ENCODE assay signal across 6 fruit fly cellular contexts in the genomic region with DNA sequence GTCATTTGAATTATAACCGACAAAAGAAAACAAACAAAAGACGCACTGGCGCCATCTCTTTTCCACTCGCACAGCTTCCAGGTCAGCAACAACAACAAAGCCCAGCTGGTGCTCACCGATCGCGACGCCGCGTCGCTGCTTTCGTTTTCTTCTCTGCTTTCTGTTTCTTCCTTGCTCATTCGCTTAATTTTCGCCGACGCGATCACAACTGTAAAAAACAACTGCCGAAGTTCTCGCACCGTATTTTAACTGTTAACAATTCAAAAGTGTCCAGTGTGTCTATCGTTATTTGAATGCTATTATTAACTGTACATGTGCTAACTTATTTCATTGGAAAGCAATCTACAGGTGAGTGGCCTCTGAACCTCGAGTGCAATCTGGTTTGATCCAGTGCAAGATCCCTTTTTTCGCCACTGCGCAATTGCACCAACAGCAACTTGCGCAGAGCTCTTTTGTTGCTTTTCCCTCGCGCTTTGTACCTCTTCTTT.
TF ChIP-seq lines count a peak whose summit lies in the region.

A gene (plus strand): TSS at position 176 of the 488 bp plus-strand sequence.

- TF ChIP-seq CTCF in whole organism, embryonic (GFP tag; optimal IDR thresholded peaks at IDR 0.05; lab: Kevin White, UChicago) = no peak

TF ChIP-seq in whole organism, 6 proteins besides CTCF, POLR2A, EP300 and RAD21:
- TF ChIP-seq psq (optimal IDR thresholded peaks at IDR 0.05; lab: Kevin White, UChicago) (no peak), pan (optimal IDR thresholded peaks at IDR 0.05; lab: Kevin White, UChicago) (peak; percentile 10)
TF ChIP-seq in whole organism: peak in this region for 1.

TF ChIP-seq in whole organism, adult, 20 proteins besides CTCF, POLR2A, EP300 and RAD21:
- TF ChIP-seq Crg-1 (GFP tag; optimal IDR thresholded peaks at IDR 0.05; lab: Kevin White, UChicago) (no peak), tj (GFP tag; optimal IDR thresholded peaks at IDR 0.05; lab: Kevin White, UChicago) (peak; percentile 84), ovo (GFP tag; optimal IDR thresholded peaks at IDR 0.05; lab: Kevin White, UChicago) (peak; percentile 51), CG12768 (GFP tag; optimal IDR thresholded peaks at IDR 0.05; lab: Kevin White, UChicago) (no peak), CG33017 (tag; optimal IDR thresholded peaks at IDR 0.05; lab: Kevin White, UChicago) (no peak), CG5204 (GFP tag; optimal IDR thresholded peaks at IDR 0.05; lab: Kevin White, UChicago) (no peak), bab1 (GFP tag; optimal IDR thresholded peaks at IDR 0.05; lab: Kevin White, UChicago) (peak; percentile 26)

TF ChIP-seq in whole organism, embryonic, 481 proteins besides CTCF, POLR2A, EP300 and RAD21 (continues in another document):
- peak; percentile 83 for TF ChIP-seq CG10321 (GFP tag; IDR thresholded peaks at IDR 0.05; lab: Robert Waterston, UW)
- no peak for TF ChIP-seq Abd-B (GFP tag; optimal IDR thresholded peaks at IDR 0.05; lab: Kevin White, UChicago)
- TF ChIP-seq CG4360 (GFP tag; IDR thresholded peaks at IDR 0.05; lab: Robert Waterston, UW) = peak; percentile 86
- no peak for TF ChIP-seq CG6791 (GFP tag; IDR thresholded peaks at IDR 0.05; lab: Robert Waterston, UW; ENCODE audit: partially characterized antibody)
- 0 out of 3 replicates have a peak, but pooled peaks have one; percentile 13 for TF ChIP-seq Aef1 (GFP tag; IDR thresholded peaks at IDR 0.05; lab: Robert Waterston, UW)
- TF ChIP-seq h (optimal IDR thresholded peaks at IDR 0.05; lab: Kevin White, UChicago) = no peak
- TF ChIP-seq bsh (GFP tag; optimal IDR thresholded peaks at IDR 0.05; lab: Kevin White, UChicago) = peak in 1 of 2 experiments; percentile 58
- TF ChIP-seq CG8290 (GFP tag; optimal IDR thresholded peaks at IDR 0.05; lab: Kevin White, UChicago) = no peak
- no peak for TF ChIP-seq CG8290 (tag; optimal IDR thresholded peaks at IDR 0.05; lab: Kevin White, UChicago)
- TF ChIP-seq MBD-R2 (GFP tag; IDR thresholded peaks at IDR 0.05; lab: Robert Waterston, UW) = 0 out of 2 replicates have a peak, but pooled peaks have one; percentile 12
- TF ChIP-seq Adf1 (GFP tag; IDR thresholded peaks at IDR 0.05; lab: Robert Waterston, UW) = peak; percentile 83
- TF ChIP-seq nom (GFP tag; optimal IDR thresholded peaks at IDR 0.05; lab: Kevin White, UChicago) = peak; percentile 80
- TF ChIP-seq Myb (GFP tag; optimal IDR thresholded peaks at IDR 0.05; lab: Kevin White, UChicago) = peak; percentile 84
- TF ChIP-seq CG1832 (GFP tag; optimal IDR thresholded peaks at IDR 0.05; lab: Kevin White, UChicago) = peak; percentile 22
- no peak for TF ChIP-seq Nf-YC (tag; optimal IDR thresholded peaks at IDR 0.05; lab: Kevin White, UChicago)
- no peak for TF ChIP-seq mld (GFP tag; IDR thresholded peaks at IDR 0.05; lab: Robert Waterston, UW; ENCODE audit: partially characterized antibody)
- no peak for TF ChIP-seq pzg (GFP tag; optimal IDR thresholded peaks at IDR 0.05; lab: Kevin White, UChicago)

TF ChIP-seq in whole organism, prepupa, 60 proteins besides CTCF, POLR2A, EP300 and RAD21 (continues in another document):
- TF ChIP-seq Lpt (GFP tag; optimal IDR thresholded peaks at IDR 0.05; lab: Kevin White, UChicago) = peak; percentile 4
- peak; percentile 86 for TF ChIP-seq Eip78C (GFP tag; lab: Kevin White, UChicago)
- peak; percentile 88 for TF ChIP-seq Blimp-1 (GFP tag; optimal IDR thresholded peaks at IDR 0.05; lab: Kevin White, UChicago)
- peak; percentile 93 for TF ChIP-seq svp (GFP tag; lab: Kevin White, UChicago)
- TF ChIP-seq CG9139 (GFP tag; optimal IDR thresholded peaks at IDR 0.05; lab: Kevin White, UChicago) = peak; percentile 51
- no peak for TF ChIP-seq CG16779 (tag; optimal IDR thresholded peaks at IDR 0.05; lab: Kevin White, UChicago)
- TF ChIP-seq CG8119 (GFP tag; IDR thresholded peaks at IDR 0.05; lab: Robert Waterston, UW) = peak; percentile 39; the same call in 1 of the 3 replicates
- peak; percentile 56 for TF ChIP-seq Sox14 (GFP tag; optimal IDR thresholded peaks at IDR 0.05; lab: Kevin White, UChicago)
- no peak for TF ChIP-seq acj6 (GFP tag; optimal IDR thresholded peaks at IDR 0.05; lab: Kevin White, UChicago)
- TF ChIP-seq dac (GFP tag; optimal IDR thresholded peaks at IDR 0.05; lab: Kevin White, UChicago) = peak; percentile 21
- no peak for TF ChIP-seq Ets96B (tag; optimal IDR thresholded peaks at IDR 0.05; lab: Kevin White, UChicago)
- TF ChIP-seq spab (GFP tag; optimal IDR thresholded peaks at IDR 0.05; lab: Kevin White, UChicago) = no peak
- TF ChIP-seq topi (GFP tag; optimal IDR thresholded peaks at IDR 0.05; lab: Kevin White, UChicago) = peak; percentile 34
- no peak for TF ChIP-seq Ets21C (GFP tag; optimal IDR thresholded peaks at IDR 0.05; lab: Kevin White, UChicago)
- TF ChIP-seq cyc (GFP tag; optimal IDR thresholded peaks at IDR 0.05; lab: Kevin White, UChicago) = no peak
- no peak for TF ChIP-seq fd59A (GFP tag; optimal IDR thresholded peaks at IDR 0.05; lab: Kevin White, UChicago)
- TF ChIP-seq fkh (GFP tag; optimal IDR thresholded peaks at IDR 0.05; lab: Kevin White, UChicago) = peak; percentile 65
- no peak for TF ChIP-seq CG10669 (GFP tag; optimal IDR thresholded peaks at IDR 0.05; lab: Kevin White, UChicago)
- peak; percentile 54 for TF ChIP-seq eg (GFP tag; IDR thresholded peaks at IDR 0.05; lab: Robert Waterston, UW)
- no peak for TF ChIP-seq Gug (GFP tag; IDR thresholded peaks at IDR 0.05; lab: Robert Waterston, UW)
- TF ChIP-seq CG6276 (GFP tag; optimal IDR thresholded peaks at IDR 0.05; lab: Kevin White, UChicago) = peak; percentile 17

TF ChIP-seq in whole organism, pupa, 21 proteins besides CTCF, POLR2A, EP300 and RAD21:
- TF ChIP-seq CG12605 (GFP tag; IDR thresholded peaks at IDR 0.05; lab: Robert Waterston, UW) (peak; percentile 58; the same call in 1 of the 2 replicates), EcR (GFP tag; optimal IDR thresholded peaks at IDR 0.05; lab: Kevin White, UChicago) (peak; percentile 87), fd96Ca (GFP tag; IDR thresholded peaks at IDR 0.05; lab: Robert Waterston, UW) (no peak), CG34367 (tag; optimal IDR thresholded peaks at IDR 0.05; lab: Kevin White, UChicago) (peak; percentile 18), CG14655 (GFP tag; optimal IDR thresholded peaks at IDR 0.05; lab: Kevin White, UChicago) (no peak), CG13204 (GFP tag; optimal IDR thresholded peaks at IDR 0.05; lab: Kevin White, UChicago) (peak; percentile 13), Ets98B (GFP tag; IDR thresholded peaks at IDR 0.05; lab: Robert Waterston, UW) (peak; percentile 51; the same call in 1 of the 2 replicates), Pif1A (GFP tag; optimal IDR thresholded peaks at IDR 0.05; lab: Kevin White, UChicago) (peak; percentile 27), CG9948 (tag; optimal IDR thresholded peaks at IDR 0.05; lab: Kevin White, UChicago) (no peak), CG17806 (tag; optimal IDR thresholded peaks at IDR 0.05; lab: Kevin White, UChicago) (no peak), D1 (tag; optimal IDR thresholded peaks at IDR 0.05; lab: Kevin White, UChicago) (no peak), CG32121 (GFP tag; IDR thresholded peaks at IDR 0.05; lab: Robert Waterston, UW) (no peak), CG15710 (tag; optimal IDR thresholded peaks at IDR 0.05; lab: Kevin White, UChicago) (peak; percentile 13), gl (tag; optimal IDR thresholded peaks at IDR 0.05; lab: Kevin White, UChicago) (no peak), CG10348 (GFP tag; IDR thresholded peaks at IDR 0.05; lab: Robert Waterston, UW) (no peak), CG4496 (GFP tag; IDR thresholded peaks at IDR 0.05; lab: Robert Waterston, UW) (peak; percentile 57; the same call in 2 of the 3 replicates), rn (GFP tag; IDR thresholded peaks at IDR 0.05; lab: Robert Waterston, UW) (no peak), Snoo (tag; optimal IDR thresholded peaks at IDR 0.05; lab: Kevin White, UChicago) (no peak), CG8301 (tag; optimal IDR thresholded peaks at IDR 0.05; lab: Kevin White, UChicago) (peak; percentile 35), CG8159 (tag; optimal IDR thresholded peaks at IDR 0.05; lab: Kevin White, UChicago) (no peak), Pif1B (GFP tag; optimal IDR thresholded peaks at IDR 0.05; lab: Kevin White, UChicago) (peak; percentile 11)

TF ChIP-seq in whole organism, wandering third instar larva, 38 proteins besides CTCF, POLR2A, EP300 and RAD21:
- TF ChIP-seq dl (GFP tag; optimal IDR thresholded peaks at IDR 0.05; lab: Kevin White, UChicago; ENCODE audit: insufficient read depth in 1 of 2, partially characterized antibody in 2 of 2) (no peak), fru (GFP tag; optimal IDR thresholded peaks at IDR 0.05; lab: Kevin White, UChicago) (peak; percentile 0), jim (GFP tag; optimal IDR thresholded peaks at IDR 0.05; lab: Kevin White, UChicago) (no peak), Hnf4 (GFP tag; optimal IDR thresholded peaks at IDR 0.05; lab: Kevin White, UChicago) (no peak), rgr (GFP tag; optimal IDR thresholded peaks at IDR 0.05; lab: Kevin White, UChicago) (no peak), lola (GFP tag; optimal IDR thresholded peaks at IDR 0.05; lab: Kevin White, UChicago) (no peak), sage (GFP tag; optimal IDR thresholded peaks at IDR 0.05; lab: Kevin White, UChicago) (no peak), N (GFP tag; optimal IDR thresholded peaks at IDR 0.05; lab: Kevin White, UChicago) (no peak), Rel (GFP tag; optimal IDR thresholded peaks at IDR 0.05; lab: Kevin White, UChicago) (no peak), Rel (tag; optimal IDR thresholded peaks at IDR 0.05; lab: Kevin White, UChicago) (no peak), br (GFP tag; optimal IDR thresholded peaks at IDR 0.05; lab: Kevin White, UChicago) (no peak), ey (GFP tag; optimal IDR thresholded peaks at IDR 0.05; lab: Kevin White, UChicago) (no peak), Hr78 (GFP tag; optimal IDR thresholded peaks at IDR 0.05; lab: Kevin White, UChicago) (no peak), brk (GFP tag; optimal IDR thresholded peaks at IDR 0.05; lab: Kevin White, UChicago) (no peak), usp (GFP tag; optimal IDR thresholded peaks at IDR 0.05; lab: Kevin White, UChicago) (no peak), CG9705 (GFP tag; optimal IDR thresholded peaks at IDR 0.05; lab: Kevin White, UChicago) (no peak), Dif (GFP tag; optimal IDR thresholded peaks at IDR 0.05; lab: Kevin White, UChicago; ENCODE audit: partially characterized antibody) (no peak), dmrt93B (GFP tag; optimal IDR thresholded peaks at IDR 0.05; lab: Kevin White, UChicago) (no peak), dsf (GFP tag; optimal IDR thresholded peaks at IDR 0.05; lab: Kevin White, UChicago; ENCODE audit: borderline replicate concordance) (no peak), Sp1 (GFP tag; optimal IDR thresholded peaks at IDR 0.05; lab: Kevin White, UChicago) (peak; percentile 32), GATAd (GFP tag; optimal IDR thresholded peaks at IDR 0.05; lab: Kevin White, UChicago) (no peak), psq (GFP tag; optimal IDR thresholded peaks at IDR 0.05; lab: Kevin White, UChicago) (peak; percentile 96), Jra (GFP tag; optimal IDR thresholded peaks at IDR 0.05; lab: Kevin White, UChicago) (no peak), Hr83 (GFP tag; optimal IDR thresholded peaks at IDR 0.05; lab: Kevin White, UChicago; ENCODE audit: poor library complexity, severe bottlenecking) (no peak)
